Worm (Caenorhabditis elegans): Measurements from ENCODE around the gene swm-1.

Gene swm-1

DNA sequence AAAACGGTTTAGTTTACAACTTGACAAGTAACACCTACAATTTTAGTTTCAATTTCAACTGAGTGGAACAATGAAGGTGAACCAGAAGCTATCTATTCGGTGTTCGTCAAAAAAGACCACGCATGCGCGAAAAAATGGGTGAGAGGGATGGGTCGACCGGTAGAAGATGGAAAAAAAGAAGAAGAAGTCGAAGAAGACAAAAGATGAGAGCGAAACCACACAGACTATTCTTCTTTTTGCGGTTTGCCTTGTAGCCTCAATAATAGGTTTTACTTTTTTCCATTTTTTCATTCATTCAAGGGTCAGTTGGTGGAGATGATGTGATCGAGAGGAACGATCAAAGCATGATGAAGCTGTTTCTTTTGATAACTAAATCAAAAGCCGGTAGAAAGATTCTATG, 27.7 kb upstream of the swm-1 start:
- TF ChIP-seq ceh-2 (tag; optimal IDR thresholded peaks at IDR 0.05) (no peak), hlh-30 (tag; optimal IDR thresholded peaks at IDR 0.05; ENCODE audit: insufficient read depth) (no peak), unc-86 (tag; optimal IDR thresholded peaks at IDR 0.05) (no peak), madf-2 (tag; optimal IDR thresholded peaks at IDR 0.05) (no peak), C38D4.7 (GFP tag; optimal IDR thresholded peaks at IDR 0.05) (no peak), nhr-232 (tag; optimal IDR thresholded peaks at IDR 0.05) (no peak), nfya-1 (tag; optimal IDR thresholded peaks at IDR 0.05) (no peak), lin-11 (tag; optimal IDR thresholded peaks at IDR 0.05) (no peak), ceh-14 (tag; optimal IDR thresholded peaks at IDR 0.05) (no peak), ceh-6 (GFP tag; optimal IDR thresholded peaks at IDR 0.05) (no peak), syd-9 (tag; optimal IDR thresholded peaks at IDR 0.05) (no peak), ref-2 (tag; optimal IDR thresholded peaks at IDR 0.05) (no peak), odd-2 (tag; optimal IDR thresholded peaks at IDR 0.05) (no peak), ceh-19 (GFP tag; optimal IDR thresholded peaks at IDR 0.05) (no peak), unc-3 (GFP tag; conservative IDR thresholded peaks at IDR 0.05) (no peak), unc-3 (tag; optimal IDR thresholded peaks at IDR 0.05) (no peak)

DNA sequence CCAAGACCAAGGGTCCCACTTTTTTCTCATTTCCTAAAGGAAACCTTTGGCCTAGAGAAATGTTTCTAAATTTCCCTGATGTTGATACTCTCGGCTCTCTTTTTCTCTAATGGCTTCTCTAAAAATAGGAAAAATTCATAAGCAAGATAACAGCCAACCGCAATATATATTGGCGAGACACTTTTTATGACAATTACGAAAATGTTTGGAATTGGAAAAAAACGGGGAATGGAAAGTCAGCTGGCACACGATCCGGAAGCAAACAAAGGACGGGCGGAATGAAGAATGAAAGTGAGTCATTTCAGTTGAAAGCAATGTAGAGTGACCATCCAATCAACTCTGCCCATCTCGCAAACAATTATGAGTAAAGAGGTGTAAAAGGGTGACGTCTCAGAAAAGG, 26.7 kb upstream of the swm-1 start:
- TF ChIP-seq pqm-1 (tag; optimal IDR thresholded peaks at IDR 0.05), result no peak

DNA sequence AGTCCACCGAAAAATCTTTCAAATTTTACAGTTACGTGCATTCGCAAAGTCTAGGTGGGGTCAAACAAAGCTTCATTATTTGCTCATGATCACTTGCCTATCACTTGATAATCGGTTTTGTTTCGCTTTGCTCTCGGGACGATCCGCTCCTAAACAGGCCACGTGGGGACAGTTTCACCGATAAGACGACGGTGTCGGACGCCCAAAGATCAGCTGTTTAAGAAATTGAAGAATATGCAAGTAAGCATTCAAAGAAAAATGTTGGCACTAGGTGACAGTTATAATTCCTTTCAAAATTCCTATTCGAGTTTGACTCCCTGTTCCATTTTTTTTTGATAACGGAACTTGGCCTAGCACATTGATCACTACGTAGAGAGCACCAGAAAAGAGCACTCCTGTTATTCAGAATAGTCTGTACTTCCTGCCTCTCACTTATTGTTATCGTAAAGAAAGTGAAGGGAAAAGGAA, 25.3 kb upstream of the swm-1 start:
- no peak for TF ChIP-seq sox-4 (tag; optimal IDR thresholded peaks at IDR 0.05)
- no peak for TF ChIP-seq hlh-13 (GFP tag; optimal IDR thresholded peaks at IDR 0.05)
- no peak for TF ChIP-seq unc-42 (tag; optimal IDR thresholded peaks at IDR 0.05)
- TF ChIP-seq elt-2 (tag; optimal IDR thresholded peaks at IDR 0.05), result peak; percentile 44

DNA sequence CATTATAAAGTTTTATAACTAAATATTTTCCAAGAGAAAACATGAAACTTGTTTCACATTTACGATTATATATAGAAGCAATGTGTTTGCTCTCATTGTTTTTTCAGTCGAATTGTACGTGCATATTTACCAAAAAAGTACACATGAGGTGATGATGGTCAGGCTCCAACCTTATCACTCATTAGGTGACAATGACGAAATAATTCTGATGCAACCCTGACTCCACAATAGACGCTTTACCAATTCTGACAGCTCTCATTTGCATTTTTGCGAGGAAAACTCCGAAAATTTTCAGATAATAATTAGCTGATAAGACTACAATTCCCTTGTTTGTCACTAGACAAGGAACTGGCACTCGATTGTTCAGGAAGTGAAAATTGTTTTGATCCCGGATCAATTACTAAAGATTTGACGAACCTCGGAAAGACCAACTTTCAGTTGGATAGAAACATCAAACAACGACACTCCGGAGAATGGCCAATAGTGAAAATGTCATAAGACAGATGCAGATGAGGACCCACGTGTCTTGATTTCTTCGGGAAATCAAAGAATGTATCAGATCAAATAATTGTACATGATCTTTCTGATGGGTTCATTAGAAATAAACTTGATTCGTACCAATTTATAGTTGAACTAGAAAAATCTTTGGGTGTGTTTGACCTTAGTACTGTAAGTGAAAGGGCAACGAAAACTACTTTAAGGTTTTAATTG, 24.3 kb upstream of the swm-1 start:
- TF ChIP-seq hlh-13 (GFP tag; optimal IDR thresholded peaks at IDR 0.05) (no peak), rnt-1 (tag; optimal IDR thresholded peaks at IDR 0.05) (no peak), odd-2 (tag; optimal IDR thresholded peaks at IDR 0.05) (no peak), K09A11.1 (tag; optimal IDR thresholded peaks at IDR 0.05; ENCODE audit: insufficient read depth) (no peak), elt-2 (tag; optimal IDR thresholded peaks at IDR 0.05) (peak; percentile 73)

DNA sequence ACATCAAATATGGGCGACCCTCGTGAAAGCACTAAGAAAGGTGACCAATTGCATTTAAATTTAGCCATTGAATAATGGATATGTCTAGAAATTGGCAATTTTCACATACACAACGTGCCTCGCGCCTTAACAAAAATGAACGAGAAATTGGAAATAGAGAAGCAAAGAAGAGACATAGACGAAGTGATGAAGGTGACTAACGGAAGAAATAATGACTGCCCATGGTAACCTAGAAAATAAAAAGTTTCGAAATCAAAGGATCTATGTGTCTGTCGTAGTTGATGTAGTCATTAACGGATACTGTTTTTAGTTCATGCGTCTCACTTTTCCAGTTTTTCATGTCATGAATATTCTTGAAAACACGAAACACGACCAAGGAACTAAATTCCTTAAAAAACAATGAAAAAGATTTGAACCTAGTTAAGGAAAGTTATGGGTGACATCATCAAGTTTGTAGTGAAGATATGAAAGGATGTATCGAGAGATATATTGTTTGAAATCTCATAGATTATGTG, 23.5 kb upstream of the swm-1 start:
- TF ChIP-seq ceh-24 (tag; optimal IDR thresholded peaks at IDR 0.05) (no peak), ceh-2 (tag; optimal IDR thresholded peaks at IDR 0.05) (no peak), unc-3 (GFP tag; conservative IDR thresholded peaks at IDR 0.05) (no peak), unc-3 (tag; optimal IDR thresholded peaks at IDR 0.05) (no peak), F13H6.1 (tag; optimal IDR thresholded peaks at IDR 0.05) (no peak)

DNA sequence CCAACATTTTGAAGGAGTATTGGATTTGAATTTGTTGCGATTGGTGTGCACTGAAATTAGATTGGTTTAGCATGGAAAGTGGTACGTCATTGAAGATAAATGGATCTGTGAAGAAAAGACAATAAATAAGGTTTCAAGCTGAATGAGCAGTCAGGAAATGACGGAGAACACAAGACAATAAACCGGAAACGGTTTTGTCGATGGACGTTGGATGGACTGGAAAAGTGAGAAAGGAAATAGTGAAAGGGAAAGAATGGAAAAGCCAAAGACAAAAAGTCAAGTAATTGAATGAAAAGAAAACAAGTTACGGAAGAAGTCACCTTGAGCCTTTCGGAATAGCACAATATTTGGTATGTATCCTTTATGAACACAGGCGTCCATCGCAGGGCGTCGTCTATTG, 21.6 kb upstream of the swm-1 start, which contains the start of gene T27E4.7:
T27E4.7 (minus strand) TSS at position 50 of the 400 bp plus-strand sequence.
- TF ChIP-seq nhr-11 (tag; optimal IDR thresholded peaks at IDR 0.05) (no peak), rnt-1 (tag; optimal IDR thresholded peaks at IDR 0.05) (no peak), unc-3 (GFP tag; conservative IDR thresholded peaks at IDR 0.05) (no peak), unc-3 (tag; optimal IDR thresholded peaks at IDR 0.05) (no peak), pax-1 (tag; optimal IDR thresholded peaks at IDR 0.05) (no peak), ahr-1 (tag; optimal IDR thresholded peaks at IDR 0.05) (no peak)

DNA sequence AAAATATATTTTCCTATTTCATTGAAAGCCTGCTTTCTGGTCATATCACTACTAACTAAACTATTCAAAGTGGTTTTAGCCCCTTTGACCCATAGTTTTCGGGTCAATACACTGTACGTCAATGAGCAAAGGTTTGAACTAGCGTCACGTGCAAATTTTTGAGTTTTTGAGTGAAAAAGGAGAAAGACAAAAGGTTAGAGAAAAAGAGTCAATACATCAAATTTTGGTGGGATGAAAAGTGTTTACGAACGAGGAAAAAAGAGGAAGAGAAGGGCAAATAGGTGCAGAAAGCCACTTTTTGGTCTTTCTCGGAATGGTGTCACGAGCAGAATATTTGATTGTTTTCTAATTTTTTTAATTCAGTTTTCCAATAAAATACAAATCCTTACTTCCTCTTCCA, 21.2 kb upstream of the swm-1 start:
- TF ChIP-seq ref-2 (tag; optimal IDR thresholded peaks at IDR 0.05), result no peak
